Worm (Caenorhabditis elegans) whole organism, L1 larva: ENCODE data around the gene F56A8.9.

Experiments
- elt-2 ChIP-seq: sonication (generic microtip); optimal IDR thresholded peaks from 2 replicates; lab custom pipeline; 2016; ENCODE audit warnings: missing genetic modification characterization, mild to moderate bottlenecking, inconsistent platforms, missing compliant biosample characterization, missing genetic modification reagents
- nhr-237 ChIP-seq: fragments of 150-350 bp; optimal IDR thresholded peaks from 2 replicates; lab custom pipeline; 2014; ENCODE audit warnings: missing biosample characterization, missing genetic modification characterization
- nhr-84 ChIP-seq: sonication (generic microtip); optimal IDR thresholded peaks from 2 replicates; lab custom pipeline; 2017; ENCODE audit warnings: missing biosample characterization, missing genetic modification characterization
- unc-130 ChIP-seq: fragments of 150-350 bp; optimal IDR thresholded peaks from 2 replicates; lab custom pipeline; 2017; ENCODE audit warnings: missing biosample characterization, missing genetic modification characterization, inconsistent platforms
- unc-62 ChIP-seq: fragments of 150-350 bp; optimal IDR thresholded peaks from 2 replicates; lab custom pipeline; 2014; ENCODE audit warnings: missing biosample characterization, missing genetic modification reagents, missing genetic modification characterization
- vab-15 ChIP-seq: sonication (generic microtip); optimal IDR thresholded peaks from 2 replicates; lab custom pipeline; 2017; ENCODE audit warnings: missing genotype, mild to moderate bottlenecking, missing genetic modification characterization, missing compliant biosample characterization

- TF ChIP-seq nhr-84, result no peak
- TF ChIP-seq nhr-237 (tag; lab: Kevin White, UChicago), result no peak
- no peak for TF ChIP-seq unc-130 (tag; lab: Kevin White, UChicago)
- TF ChIP-seq elt-2, result no peak
- no peak for TF ChIP-seq vab-15 (tag; lab: Kevin White, UChicago)
- no peak for TF ChIP-seq unc-62 (GFP tag; lab: Kevin White, UChicago)
Observed at ce11 chrIII:13272788-13273187, 18.3 kb downstream of the F56A8.9 start.
